Fruit fly (Drosophila melanogaster): Measurements from ENCODE around the gene smog.
A peak's percentile ranks its signal among the peaks of the same experiment; 100 is the strongest.

smog gene

DNA sequence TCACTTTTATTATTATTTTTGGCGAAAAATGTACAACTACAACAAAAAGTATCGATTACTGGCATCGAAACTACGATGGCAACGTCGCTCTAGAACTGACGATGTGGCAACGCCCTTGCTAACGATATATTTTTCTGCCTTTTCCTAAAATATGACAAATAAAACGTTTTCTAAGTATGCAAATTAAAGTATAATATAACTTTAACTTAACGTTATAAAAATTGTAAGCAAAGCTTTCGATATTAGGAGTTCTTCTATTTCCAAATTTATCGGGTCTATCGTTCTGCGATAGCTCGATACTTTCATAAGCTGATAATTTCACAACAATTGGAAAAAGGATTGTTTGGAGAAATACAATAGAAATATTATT lies 30.3 kb downstream of the smog start, which contains the start of the genes Cf2 and CG3008 (continued):
- TF ChIP-seq sob (GFP tag; IDR thresholded peaks at IDR 0.05) (no peak), CG10209 (GFP tag; optimal IDR thresholded peaks at IDR 0.05) (no peak), NFAT (GFP tag; IDR thresholded peaks at IDR 0.05) (no peak), CG30431 (GFP tag; optimal IDR thresholded peaks at IDR 0.05) (no peak), Xbp1 (GFP tag; optimal IDR thresholded peaks at IDR 0.05) (no peak), CG11696 (GFP tag; IDR thresholded peaks at IDR 0.05) (no peak), Nf-YA (GFP tag; IDR thresholded peaks at IDR 0.05) (no peak), CG1602 (GFP tag; optimal IDR thresholded peaks at IDR 0.05) (no peak), CG17802 (tag; optimal IDR thresholded peaks at IDR 0.05) (no peak), stwl (tag; optimal IDR thresholded peaks at IDR 0.05) (peak; percentile 67), GATAe (GFP tag; conservative IDR thresholded peaks at IDR 0.05) (no peak), CG10654 (GFP tag; optimal IDR thresholded peaks at IDR 0.05) (no peak), CG17612 (GFP tag; IDR thresholded peaks at IDR 0.05) (no peak), CG3847 (GFP tag; IDR thresholded peaks at IDR 0.05) (peak; percentile 44; the same call in 1 of the 2 replicates), kah (GFP tag; optimal IDR thresholded peaks at IDR 0.05) (no peak), CG4730 (GFP tag; IDR thresholded peaks at IDR 0.05) (no peak), Opbp (GFP tag; IDR thresholded peaks at IDR 0.05; ENCODE audit: partially characterized antibody) (peak; percentile 72), CG12391 (tag; optimal IDR thresholded peaks at IDR 0.05) (peak; percentile 40), Max (GFP tag; optimal IDR thresholded peaks at IDR 0.05) (no peak), CG3065 (GFP tag; optimal IDR thresholded peaks at IDR 0.05) (no peak), Dek (tag; optimal IDR thresholded peaks at IDR 0.05) (no peak), CG18764 (GFP tag; optimal IDR thresholded peaks at IDR 0.05) (no peak), C15 (GFP tag; IDR thresholded peaks at IDR 0.05) (no peak), CG11093 (GFP tag; IDR thresholded peaks at IDR 0.05) (no peak), disco-r (GFP tag; optimal IDR thresholded peaks at IDR 0.05) (no peak), CG2889 (GFP tag; IDR thresholded peaks at IDR 0.05) (no peak), pnt (GFP tag; optimal IDR thresholded peaks at IDR 0.05) (no peak)

DNA sequence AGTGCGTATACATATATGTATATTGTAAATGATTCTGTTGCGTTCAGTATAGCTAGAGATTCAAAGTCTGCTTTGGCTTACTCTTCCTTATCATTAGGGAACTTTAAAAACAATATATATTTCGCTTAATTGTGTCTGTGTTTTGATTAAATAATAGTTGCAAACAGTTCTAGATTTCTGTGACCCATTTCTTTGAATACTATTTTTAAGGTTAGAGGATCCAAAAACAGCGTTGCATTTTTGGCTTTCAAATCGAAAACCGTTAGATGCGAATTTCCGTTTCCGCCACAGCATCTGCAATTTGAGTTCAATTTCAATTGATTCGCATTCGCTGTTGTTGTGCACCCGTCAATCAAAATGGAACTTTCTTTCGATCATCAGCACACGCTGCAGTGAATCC lies 33.5 kb downstream of the smog start:
- TF ChIP-seq Mrtf (GFP tag; IDR thresholded peaks at IDR 0.05) (no peak), bigmax (GFP tag; optimal IDR thresholded peaks at IDR 0.05) (peak; percentile 36), CG15269 (tag; optimal IDR thresholded peaks at IDR 0.05) (no peak), CG2116 (GFP tag; optimal IDR thresholded peaks at IDR 0.05) (peak; percentile 67), ase (GFP tag; IDR thresholded peaks at IDR 0.05) (no peak), Ets97D (GFP tag; optimal IDR thresholded peaks at IDR 0.05) (peak; percentile 24)

DNA sequence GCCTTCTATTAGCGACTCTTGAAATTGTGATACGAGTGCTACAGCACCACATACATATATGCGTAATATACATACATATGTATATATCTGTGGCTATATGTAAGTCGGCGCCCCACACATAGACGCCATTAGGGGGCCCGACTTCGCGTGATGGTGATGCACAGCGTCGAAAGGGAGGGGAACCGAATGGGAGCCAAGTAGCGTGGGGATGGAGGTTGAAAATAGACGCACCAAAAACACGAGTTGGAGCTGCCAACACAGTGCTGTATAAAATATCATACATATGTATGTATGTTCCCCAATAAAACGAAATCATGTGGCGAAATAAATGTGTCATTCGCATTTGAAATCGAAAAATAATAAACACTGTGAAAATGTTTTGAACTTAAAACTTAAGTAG lies 34.0 kb downstream of the smog start:
- peak; percentile 35 for TF ChIP-seq sens (GFP tag)
- TF ChIP-seq CG1024 (GFP tag; IDR thresholded peaks at IDR 0.05), result no peak
- TF ChIP-seq CG8388 (GFP tag; optimal IDR thresholded peaks at IDR 0.05), result peak; percentile 72
- 0 out of 2 replicates have a peak, but pooled peaks have one; percentile 21 for TF ChIP-seq Drgx (GFP tag; IDR thresholded peaks at IDR 0.05)
- peak; percentile 31 for TF ChIP-seq cwo (GFP tag; optimal IDR thresholded peaks at IDR 0.05)
- no peak for TF ChIP-seq sisA (GFP tag; IDR thresholded peaks at IDR 0.05)
- TF ChIP-seq sr (GFP tag; IDR thresholded peaks at IDR 0.05), result peak; percentile 40; the same call in 1 of the 3 replicates
- TF ChIP-seq crc (GFP tag; optimal IDR thresholded peaks at IDR 0.05), result no peak
- TF ChIP-seq Deaf1 (tag; optimal IDR thresholded peaks at IDR 0.05), result peak; percentile 17
- TF ChIP-seq Adf1 (GFP tag; IDR thresholded peaks at IDR 0.05), result peak; percentile 8; the same call in 1 of the 2 replicates
- TF ChIP-seq CG2129 (GFP tag; IDR thresholded peaks at IDR 0.05; ENCODE audit: partially characterized antibody), result no peak
- 0 out of 2 replicates have a peak, but pooled peaks have one; percentile 38 for TF ChIP-seq crol (GFP tag; IDR thresholded peaks at IDR 0.05)
- TF ChIP-seq Med (GFP tag), result no peak
- TF ChIP-seq CG1647 (GFP tag; optimal IDR thresholded peaks at IDR 0.05), result no peak
- TF ChIP-seq CG11247 (GFP tag; IDR thresholded peaks at IDR 0.05), result 0 out of 2 replicates have a peak, but pooled peaks have one; percentile 5
- no peak for TF ChIP-seq Ptx1 (GFP tag; IDR thresholded peaks at IDR 0.05)
- TF ChIP-seq chinmo (GFP tag; IDR thresholded peaks at IDR 0.05; ENCODE audit: partially characterized antibody), result 0 out of 4 replicates have a peak, but pooled peaks have one; percentile 53
- TF ChIP-seq nau (GFP tag; optimal IDR thresholded peaks at IDR 0.05), result no peak
- peak; percentile 28 for TF ChIP-seq sug (tag; optimal IDR thresholded peaks at IDR 0.05)
